Worm (Caenorhabditis elegans) whole organism, L3 larva: ENCODE data around the gene Y42G9A.2.
A peak's percentile ranks its signal among the peaks of the same experiment; 100 is the strongest.

Experiments used
- R02D3.7 ChIP-seq: fragments of 150-350 bp; optimal IDR thresholded peaks from 2 replicates; lab custom pipeline; 2014; ENCODE audit warnings: missing biosample characterization, missing genetic modification characterization
- ZK546.5 ChIP-seq: sonication (generic microtip); optimal IDR thresholded peaks from 2 replicates; lab custom pipeline; 2017; ENCODE audit warnings: missing biosample characterization, missing genetic modification characterization
- egl-27 ChIP-seq: sonication (generic microtip); optimal IDR thresholded peaks from 4 replicates; lab custom pipeline; 2017; ENCODE audit warnings: missing biosample characterization, missing genetic modification reagents, missing genetic modification characterization
- egl-5 ChIP-seq: fragments of 150-350 bp; optimal IDR thresholded peaks from 2 replicates; lab custom pipeline; 2017; ENCODE audit warnings: missing biosample characterization, missing genetic modification reagents, missing genetic modification characterization, inconsistent platforms
- elt-1 ChIP-seq: fragments of 150-350 bp; optimal IDR thresholded peaks from 2 replicates; lab custom pipeline; 2014; ENCODE audit warnings: missing biosample characterization, missing genetic modification characterization
- elt-2 ChIP-seq: sonication (generic microtip); optimal IDR thresholded peaks from 2 replicates; lab custom pipeline; 2016; ENCODE audit warnings: missing genetic modification reagents, mild to moderate bottlenecking, missing genetic modification characterization, missing compliant biosample characterization
- elt-3 ChIP-seq, 3 experiments: fragments of 150-350 bp in 1 of 3; sonication (generic microtip) in 2 of 3; optimal IDR thresholded peaks; 2 replicates in 2 of 3; 4 replicates in 1 of 3; lab custom pipeline; 2014 to 2017; ENCODE audit warnings: missing biosample characterization in 3 of 3, missing genetic modification characterization in 3 of 3
- eor-1 ChIP-seq, 2 experiments: fragments of 150-350 bp; optimal IDR thresholded peaks; 2 replicates each; lab custom pipeline; 2014 to 2018; ENCODE audit warnings: missing biosample characterization in 2 of 2, missing genetic modification characterization in 2 of 2
- fkh-2 ChIP-seq: fragments of 150-350 bp; optimal IDR thresholded peaks from 2 replicates; lab custom pipeline; 2014; ENCODE audit warnings: missing biosample characterization, missing genetic modification reagents, missing genetic modification characterization
- fos-1 ChIP-seq: fragments of 150-350 bp; optimal IDR thresholded peaks from 2 replicates; lab custom pipeline; 2014; ENCODE audit warnings: missing biosample characterization, missing genetic modification characterization
- hmg-11 ChIP-seq: sonication (generic microtip); optimal IDR thresholded peaks from 2 replicates; lab custom pipeline; 2016; ENCODE audit warnings: missing genetic modification characterization, missing compliant biosample characterization
- jun-1 ChIP-seq: fragments of 150-350 bp; optimal IDR thresholded peaks from 2 replicates; lab custom pipeline; 2014; ENCODE audit warnings: missing biosample characterization, missing genetic modification reagents, missing genetic modification characterization
- lin-15B ChIP-seq: fragments of 150-350 bp; optimal IDR thresholded peaks from 2 replicates; lab custom pipeline; 2014; ENCODE audit warnings: missing biosample characterization, missing genetic modification characterization
- lin-39 ChIP-seq: fragments of 150-350 bp; optimal IDR thresholded peaks from 2 replicates; lab custom pipeline; 2018; ENCODE audit warnings: missing biosample characterization, missing genetic modification reagents, missing genetic modification characterization
- mdl-1 ChIP-seq: fragments of 150-350 bp; optimal IDR thresholded peaks from 2 replicates; lab custom pipeline; 2014; ENCODE audit warnings: missing biosample characterization, missing genetic modification characterization
- mml-1 ChIP-seq: fragments of 150-350 bp; sonication (generic microtip); optimal IDR thresholded peaks from 3 replicates; lab custom pipeline; 2014; ENCODE audit warnings: missing biosample characterization, missing genetic modification characterization
- nfya-1 ChIP-seq: sonication (generic microtip); optimal IDR thresholded peaks from 2 replicates; lab custom pipeline; 2017; ENCODE audit warnings: missing genetic modification characterization, mild to moderate bottlenecking, missing compliant biosample characterization, antibody characterized with exemption, moderate library complexity; ENCODE audit not compliant: insufficient read depth
- nhr-11 ChIP-seq: fragments of 150-350 bp; optimal IDR thresholded peaks from 2 replicates; lab custom pipeline; 2014; ENCODE audit warnings: missing biosample characterization, missing genetic modification characterization
- nhr-23 ChIP-seq: fragments of 150-350 bp; optimal IDR thresholded peaks from 2 replicates; lab custom pipeline; 2014; ENCODE audit warnings: missing biosample characterization, missing genetic modification reagents, missing genetic modification characterization
- nhr-237 ChIP-seq: fragments of 150-350 bp; optimal IDR thresholded peaks from 2 replicates; lab custom pipeline; 2014; ENCODE audit warnings: missing biosample characterization, missing genetic modification characterization
- nhr-25 ChIP-seq: sonication (generic microtip); optimal IDR thresholded peaks from 2 replicates; lab custom pipeline; 2017; ENCODE audit warnings: missing biosample characterization, missing genetic modification characterization
- nhr-28 ChIP-seq: fragments of 150-350 bp; optimal IDR thresholded peaks from 2 replicates; lab custom pipeline; 2014; ENCODE audit warnings: missing biosample characterization, missing genetic modification characterization
- nhr-43 ChIP-seq: sonication (generic microtip); optimal IDR thresholded peaks from 2 replicates; lab custom pipeline; 2016; ENCODE audit warnings: mild to moderate bottlenecking, missing genetic modification characterization, missing compliant biosample characterization; ENCODE audit not compliant: poor library complexity, severe bottlenecking
- nhr-67 ChIP-seq: fragments of 150-350 bp; optimal IDR thresholded peaks from 2 replicates; lab custom pipeline; 2014; ENCODE audit warnings: missing biosample characterization, missing genetic modification characterization
- nhr-77 ChIP-seq: fragments of 150-350 bp; optimal IDR thresholded peaks from 2 replicates; lab custom pipeline; 2014; ENCODE audit warnings: missing biosample characterization, missing genetic modification characterization
- pha-4 ChIP-seq: fragments of 150-350 bp; optimal IDR thresholded peaks from 2 replicates; lab custom pipeline; 2014; ENCODE audit warnings: missing biosample characterization, missing genetic modification reagents, missing genetic modification characterization
- pqm-1 ChIP-seq: fragments of 150-350 bp; optimal IDR thresholded peaks from 2 replicates; lab custom pipeline; 2017; ENCODE audit warnings: missing biosample characterization, missing genetic modification characterization, inconsistent platforms
- sea-2 ChIP-seq: fragments of 150-350 bp; sonication (generic microtip); optimal IDR thresholded peaks from 4 replicates; lab custom pipeline; 2014; ENCODE audit warnings: missing biosample characterization, missing genetic modification reagents, missing genetic modification characterization
- skn-1 ChIP-seq: fragments of 150-350 bp; optimal IDR thresholded peaks from 2 replicates; lab custom pipeline; 2014; ENCODE audit warnings: missing biosample characterization, missing genetic modification characterization
- tbx-2 ChIP-seq: sonication (generic microtip); optimal IDR thresholded peaks from 2 replicates; lab custom pipeline; 2016; ENCODE audit warnings: mild to moderate bottlenecking, missing genetic modification characterization, missing compliant biosample characterization
- unc-39 ChIP-seq: sonication (generic microtip); optimal IDR thresholded peaks from 4 replicates; lab custom pipeline; 2017; ENCODE audit warnings: missing biosample characterization, missing genetic modification characterization
- unc-62 ChIP-seq: fragments of 150-350 bp; sonication (generic microtip); optimal IDR thresholded peaks from 4 replicates; lab custom pipeline; 2014; ENCODE audit warnings: missing biosample characterization, missing genetic modification reagents, missing genetic modification characterization
- zag-1 ChIP-seq: fragments of 150-350 bp; optimal IDR thresholded peaks from 2 replicates; lab custom pipeline; 2014; ENCODE audit warnings: missing biosample characterization, missing genetic modification characterization
- ztf-11 ChIP-seq: fragments of 150-350 bp; optimal IDR thresholded peaks from 2 replicates; lab custom pipeline; 2014; ENCODE audit warnings: missing biosample characterization, missing genetic modification characterization
- ztf-4 ChIP-seq: fragments of 150-350 bp; optimal IDR thresholded peaks from 2 replicates; lab custom pipeline; 2014; ENCODE audit warnings: missing biosample characterization, missing genetic modification characterization

Gene Y42G9A.2

DNA sequence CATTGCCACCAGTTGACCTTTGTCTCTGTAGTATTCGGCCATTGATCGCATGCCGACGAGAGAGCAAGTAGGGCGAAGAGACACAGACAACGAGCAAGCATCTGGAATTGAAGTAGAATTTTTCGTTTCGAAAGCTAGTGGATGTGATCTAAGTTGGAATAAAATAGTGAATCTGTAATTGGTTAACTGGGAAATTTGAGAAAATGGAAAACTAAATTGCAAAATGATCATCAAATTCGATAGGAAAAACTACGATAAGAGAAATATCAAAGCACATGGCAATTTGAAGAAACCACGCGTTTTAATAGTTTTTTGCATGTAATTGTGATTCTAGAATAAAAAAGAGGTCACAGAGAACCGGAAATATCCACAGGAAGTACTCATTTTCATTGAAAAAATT is 28.8 kb downstream of the Y42G9A.2 start, which contains the start of gene F42A10.6:
Gene F42A10.6 (minus strand): TSS at position 101 of the 400 bp plus-strand sequence.
- TF ChIP-seq elt-2 (tag; lab: Kevin White, UChicago) (peak; percentile 27), nhr-25 (no peak)

DNA sequence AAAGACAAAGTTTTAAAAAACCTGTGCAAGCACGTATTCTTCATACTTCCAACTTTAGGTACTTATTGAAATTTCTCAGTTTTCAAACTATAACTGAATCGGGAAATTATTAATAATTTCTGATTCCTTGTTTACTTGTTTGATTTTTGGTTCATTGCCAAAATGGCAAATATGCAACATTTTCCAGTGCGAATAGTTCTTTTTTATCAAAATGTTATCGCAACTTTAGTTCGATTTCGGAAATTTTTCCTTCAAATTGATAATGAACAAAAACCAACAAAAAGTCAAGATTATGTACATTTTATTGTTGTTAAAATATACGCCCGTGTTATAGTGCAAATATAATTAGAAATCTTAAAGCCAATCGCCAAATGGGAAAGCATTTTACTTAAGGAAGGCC is 29.6 kb downstream of the Y42G9A.2 start:
- no peak for TF ChIP-seq ztf-11
- peak; percentile 55 for TF ChIP-seq elt-2 (tag; lab: Kevin White, UChicago)
- TF ChIP-seq nhr-237 (tag; lab: Kevin White, UChicago): no peak
- TF ChIP-seq nhr-25: no peak
- no peak for TF ChIP-seq nhr-43 (tag; lab: Kevin White, UChicago)
- no peak for TF ChIP-seq jun-1 (tag; lab: Kevin White, UChicago)
- no peak for TF ChIP-seq skn-1 (tag; lab: Kevin White, UChicago)
- TF ChIP-seq tbx-2 (tag; lab: Kevin White, UChicago): no peak
- no peak for TF ChIP-seq zag-1 (tag; lab: Kevin White, UChicago)
- TF ChIP-seq pha-4 (tag; lab: Kevin White, UChicago): peak; percentile 56
- no peak for TF ChIP-seq ztf-4 (tag; lab: Kevin White, UChicago)
- no peak for TF ChIP-seq nfya-1
- no peak for TF ChIP-seq lin-39 (tag; lab: Kevin White, UChicago)
- TF ChIP-seq mdl-1 (tag; lab: Kevin White, UChicago): no peak
- no peak for TF ChIP-seq fkh-2 (tag; lab: Kevin White, UChicago)

DNA sequence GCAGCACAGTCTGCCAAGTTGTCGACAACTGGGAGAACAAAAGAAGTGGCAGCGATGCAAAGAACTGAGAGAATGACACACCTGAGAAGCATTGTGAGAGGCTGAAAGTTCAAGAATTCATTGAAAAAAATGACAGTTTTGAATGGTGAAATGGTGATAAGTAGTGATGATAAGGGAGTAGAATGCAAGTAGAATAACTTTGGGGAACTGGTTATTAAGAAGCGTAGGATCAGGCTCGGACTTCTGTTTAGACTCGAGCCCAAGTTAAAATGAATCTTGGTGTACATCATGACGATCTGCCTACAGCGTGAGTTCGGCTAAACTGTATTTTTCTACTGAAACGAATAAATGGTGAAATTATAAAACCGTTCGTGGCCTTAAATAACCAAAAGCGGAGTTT is 30.6 kb downstream of the Y42G9A.2 start, which contains the start of gene F42A10.7:
Gene F42A10.7 (minus strand): TSS at position 101 of the 400 bp plus-strand sequence.
- TF ChIP-seq pha-4 (tag; lab: Kevin White, UChicago) (no peak), hmg-11 (tag; lab: Kevin White, UChicago) (no peak), egl-27 (tag; lab: Kevin White, UChicago) (no peak), R02D3.7 (tag; lab: Kevin White, UChicago) (no peak), mml-1 (tag; lab: Kevin White, UChicago) (no peak), zag-1 (tag; lab: Kevin White, UChicago) (no peak), nhr-77 (tag; lab: Kevin White, UChicago) (no peak)

DNA sequence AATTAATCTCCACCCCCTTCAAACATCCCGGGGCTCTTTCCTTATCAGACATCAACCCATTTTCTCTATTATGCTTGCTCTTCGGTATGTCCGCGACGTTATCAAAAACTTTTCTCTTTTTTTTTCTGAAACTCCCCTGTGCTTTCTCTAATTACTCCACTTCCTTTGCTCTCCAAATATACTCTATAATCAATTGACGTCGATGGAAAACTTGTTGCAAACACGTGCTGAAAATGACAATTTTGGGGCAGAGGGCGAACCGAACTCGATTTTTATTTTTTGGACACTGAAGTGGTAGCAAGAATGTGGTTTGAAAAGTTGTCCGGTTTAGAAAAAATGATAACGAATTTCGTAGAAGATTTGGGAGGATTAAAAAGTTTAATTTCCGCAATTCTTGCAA is 31.1 kb downstream of the Y42G9A.2 start:
- TF ChIP-seq ZK546.5 (no peak), nhr-67 (tag; lab: Kevin White, UChicago) (no peak), eor-1 (tag; optimal IDR thresholded peaks at IDR 0.05; lab: Kevin White, UChicago) (no peak), nhr-28 (no peak), unc-39 (tag; lab: Kevin White, UChicago) (no peak), ztf-4 (tag; lab: Kevin White, UChicago) (no peak), unc-62 (no peak), nfya-1 (no peak), mml-1 (tag; lab: Kevin White, UChicago) (no peak), pqm-1 (peak; percentile 95), nhr-11 (tag; lab: Kevin White, UChicago) (no peak), tbx-2 (tag; lab: Kevin White, UChicago) (no peak), nhr-25 (no peak), fos-1 (no peak), elt-2 (tag; lab: Kevin White, UChicago) (peak; percentile 96), egl-5 (tag; lab: Kevin White, UChicago) (no peak), lin-15B (tag; lab: Kevin White, UChicago) (no peak), lin-39 (tag; lab: Kevin White, UChicago) (no peak), nhr-23 (tag; lab: Kevin White, UChicago) (no peak), mdl-1 (tag; lab: Kevin White, UChicago) (peak; percentile 9), hmg-11 (tag; lab: Kevin White, UChicago) (no peak), jun-1 (tag; lab: Kevin White, UChicago) (peak; percentile 69), nhr-77 (tag; lab: Kevin White, UChicago) (no peak), elt-1 (tag; lab: Kevin White, UChicago) (no peak), elt-3 (tag; optimal IDR thresholded peaks at IDR 0.05; lab: Kevin White, UChicago) (no peak), pha-4 (tag; lab: Kevin White, UChicago) (peak; percentile 62), sea-2 (no peak)
